Worm (Caenorhabditis elegans) whole organism, mixed stage, embryonic: Measurements from ENCODE around the gene csn-4.

ENCODE experiments used
- M03D4.4 ChIP-seq: sonication (generic microtip); optimal IDR thresholded peaks from 2 replicates; lab custom pipeline; 2017; ENCODE audit warnings: mild to moderate bottlenecking, missing genetic modification characterization, missing compliant biosample characterization
- bed-3 ChIP-seq: fragments of 200-800 bp; sonication (Bioruptor generic); optimal IDR thresholded peaks from 3 replicates; lab custom pipeline; 2018; ENCODE audit warnings: mild to moderate bottlenecking, missing genetic modification characterization, moderate library complexity, missing compliant biosample characterization
- blmp-1 ChIP-seq: fragments of 150-350 bp; optimal IDR thresholded peaks from 2 replicates; lab custom pipeline; 2014; ENCODE audit warnings: missing biosample characterization, missing genetic modification characterization
- ceh-43 ChIP-seq: fragments of 200-800 bp; sonication (Bioruptor generic); optimal IDR thresholded peaks from 2 replicates; lab custom pipeline; 2018; ENCODE audit warnings: mild to moderate bottlenecking, missing genetic modification characterization, moderate library complexity, missing compliant biosample characterization
- ceh-83 ChIP-seq: fragments of 200-800 bp; sonication (Bioruptor generic); optimal IDR thresholded peaks from 2 replicates; lab custom pipeline; 2018; ENCODE audit warnings: mild to moderate bottlenecking, missing genetic modification characterization, missing compliant biosample characterization
- drap-1 ChIP-seq: fragments of 200-800 bp; sonication (Bioruptor generic); optimal IDR thresholded peaks from 3 replicates; lab custom pipeline; 2018; ENCODE audit warnings: mild to moderate bottlenecking, missing genetic modification characterization, missing compliant biosample characterization
- elt-1 ChIP-seq: sonication (generic microtip); optimal IDR thresholded peaks from 2 replicates; lab custom pipeline; 2017; ENCODE audit warnings: missing genetic modification characterization, mild to moderate bottlenecking, missing compliant biosample characterization, antibody characterized with exemption, moderate library complexity, borderline replicate concordance; ENCODE audit not compliant: insufficient read depth
- elt-3 ChIP-seq: fragments of 150-350 bp; optimal IDR thresholded peaks from 2 replicates; lab custom pipeline; 2014; ENCODE audit warnings: missing biosample characterization, missing genetic modification characterization
- flh-1 ChIP-seq: fragments of 200-800 bp; sonication (Bioruptor generic); optimal IDR thresholded peaks from 2 replicates; lab custom pipeline; 2018; ENCODE audit warnings: mild to moderate bottlenecking, missing genetic modification characterization, moderate library complexity, missing compliant biosample characterization
- ham-2 ChIP-seq: fragments of 200-800 bp; sonication (Bioruptor generic); optimal IDR thresholded peaks from 2 replicates; lab custom pipeline; 2018; ENCODE audit warnings: mild to moderate bottlenecking, missing genetic modification characterization, missing compliant biosample characterization
- hlh-1 ChIP-seq: fragments of 150-350 bp; optimal IDR thresholded peaks from 2 replicates; lab custom pipeline; 2014; ENCODE audit warnings: missing biosample characterization, missing genetic modification reagents, missing genetic modification characterization
- lin-13 ChIP-seq: fragments of 150-350 bp; optimal IDR thresholded peaks from 2 replicates; lab custom pipeline; 2014; ENCODE audit warnings: missing biosample characterization, missing genetic modification characterization
- lsy-2 ChIP-seq: fragments of 150-350 bp; optimal IDR thresholded peaks from 2 replicates; lab custom pipeline; 2014; ENCODE audit warnings: missing biosample characterization, missing genetic modification characterization
- mab-5 ChIP-seq: fragments of 150-350 bp; optimal IDR thresholded peaks from 2 replicates; lab custom pipeline; 2014; ENCODE audit warnings: missing biosample characterization, missing genetic modification characterization
- mep-1 ChIP-seq: fragments of 150-350 bp; optimal IDR thresholded peaks from 2 replicates; lab custom pipeline; 2017; ENCODE audit warnings: missing biosample characterization, missing genetic modification reagents, missing genetic modification characterization, inconsistent platforms
- mls-2 ChIP-seq: sonication (generic microtip); optimal IDR thresholded peaks from 2 replicates; lab custom pipeline; 2016; ENCODE audit warnings: mild to moderate bottlenecking, missing genetic modification characterization, moderate library complexity, missing compliant biosample characterization
- nhr-12 ChIP-seq: fragments of 150-350 bp; optimal IDR thresholded peaks from 2 replicates; lab custom pipeline; 2014; ENCODE audit warnings: missing biosample characterization, missing genetic modification characterization
- nhr-2 ChIP-seq: fragments of 150-350 bp; optimal IDR thresholded peaks from 2 replicates; lab custom pipeline; 2014; ENCODE audit warnings: missing biosample characterization, missing genetic modification characterization
- nhr-237 ChIP-seq: fragments of 150-350 bp; optimal IDR thresholded peaks from 2 replicates; lab custom pipeline; 2014; ENCODE audit warnings: missing biosample characterization, missing genetic modification characterization
- nhr-28 ChIP-seq: fragments of 150-350 bp; optimal IDR thresholded peaks from 2 replicates; lab custom pipeline; 2014; ENCODE audit warnings: missing biosample characterization, missing genetic modification characterization
- pha-4 ChIP-seq: fragments of 150-350 bp; optimal IDR thresholded peaks from 2 replicates; lab custom pipeline; 2018; ENCODE audit warnings: missing biosample characterization, missing genetic modification reagents, missing genetic modification characterization
- sem-2 ChIP-seq: fragments of 200-800 bp; sonication (Bioruptor generic); optimal IDR thresholded peaks from 2 replicates; lab custom pipeline; 2018; ENCODE audit warnings: mild to moderate bottlenecking, missing genetic modification characterization, missing compliant biosample characterization
- sptf-1 ChIP-seq: sonication (generic microtip); optimal IDR thresholded peaks from 2 replicates; lab custom pipeline; 2017; ENCODE audit warnings: mild to moderate bottlenecking, missing genetic modification characterization, moderate library complexity, missing compliant biosample characterization
- tbx-8 ChIP-seq: fragments of 200-800 bp; sonication (Bioruptor generic); optimal IDR thresholded peaks from 2 replicates; lab custom pipeline; 2018; ENCODE audit warnings: mild to moderate bottlenecking, missing genetic modification characterization, moderate library complexity, missing compliant biosample characterization
- unc-120 ChIP-seq: sonication (generic microtip); optimal IDR thresholded peaks from 2 replicates; lab custom pipeline; 2017; ENCODE audit warnings: missing genetic modification characterization, missing compliant biosample characterization; ENCODE audit not compliant: poor library complexity, severe bottlenecking
- unc-62 ChIP-seq: fragments of 150-350 bp; optimal IDR thresholded peaks from 2 replicates; lab custom pipeline; 2014; ENCODE audit warnings: missing biosample characterization, missing genetic modification reagents, missing genetic modification characterization
- zip-8 ChIP-seq: fragments of 150-350 bp; optimal IDR thresholded peaks from 2 replicates; lab custom pipeline; 2014; ENCODE audit warnings: missing biosample characterization, missing genetic modification characterization
- ztf-11 ChIP-seq: fragments of 150-350 bp; optimal IDR thresholded peaks from 2 replicates; lab custom pipeline; 2014; ENCODE audit warnings: missing biosample characterization, missing genetic modification characterization

The csn-4 gene

DNA sequence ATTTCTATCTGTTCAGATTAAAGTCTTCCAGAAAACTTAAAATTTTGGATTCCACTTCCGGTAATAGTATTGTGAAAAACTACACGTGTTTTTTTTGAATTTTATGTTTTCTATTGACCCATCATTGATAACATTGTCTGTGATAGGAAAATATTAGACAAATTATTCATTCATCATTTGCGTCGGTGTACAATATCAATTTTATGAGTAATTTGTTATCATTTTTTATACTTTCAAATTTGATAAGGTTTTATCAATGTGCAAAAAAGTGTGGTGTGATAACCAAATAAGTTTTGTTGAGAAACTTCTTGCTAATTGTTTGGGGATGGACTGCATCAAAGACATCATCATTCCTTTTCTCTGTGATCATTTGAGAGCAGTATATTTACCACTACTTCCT is 11.3 kb downstream of the csn-4 start:
- TF ChIP-seq nhr-28 (no peak), elt-3 (no peak), hlh-1 (no peak), ham-2 (GFP tag; lab: Kevin White, UChicago) (no peak), ztf-11 (tag; lab: Kevin White, UChicago) (no peak), M03D4.4 (no peak), mab-5 (tag; lab: Kevin White, UChicago) (no peak), mep-1 (no peak), bed-3 (GFP tag; lab: Kevin White, UChicago) (no peak), drap-1 (GFP tag; lab: Kevin White, UChicago) (no peak), nhr-237 (tag; lab: Kevin White, UChicago) (no peak), ceh-43 (GFP tag; lab: Kevin White, UChicago) (no peak)

DNA sequence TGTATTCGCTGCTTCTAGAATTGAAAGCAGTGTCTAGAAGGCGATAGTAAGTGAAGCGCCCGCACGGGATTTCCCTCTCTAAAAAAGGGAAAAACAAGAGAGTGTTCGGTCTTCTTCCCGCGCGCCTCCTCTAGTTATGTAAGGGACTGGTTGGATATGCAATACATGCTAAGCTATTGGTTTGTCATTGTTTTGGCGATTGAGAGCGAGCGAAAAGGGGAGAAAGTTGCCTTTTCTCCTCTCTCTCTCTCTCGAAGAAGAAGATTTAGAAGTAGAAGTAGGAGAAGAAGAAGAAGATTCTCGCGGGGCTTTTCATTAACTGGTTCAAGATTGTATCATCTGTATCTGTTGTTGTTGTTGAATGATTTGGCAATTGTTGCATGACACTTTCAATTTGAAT is 12.7 kb downstream of the csn-4 start:
- TF ChIP-seq drap-1 (GFP tag; lab: Kevin White, UChicago) (no peak), blmp-1 (peak; percentile 57)

DNA sequence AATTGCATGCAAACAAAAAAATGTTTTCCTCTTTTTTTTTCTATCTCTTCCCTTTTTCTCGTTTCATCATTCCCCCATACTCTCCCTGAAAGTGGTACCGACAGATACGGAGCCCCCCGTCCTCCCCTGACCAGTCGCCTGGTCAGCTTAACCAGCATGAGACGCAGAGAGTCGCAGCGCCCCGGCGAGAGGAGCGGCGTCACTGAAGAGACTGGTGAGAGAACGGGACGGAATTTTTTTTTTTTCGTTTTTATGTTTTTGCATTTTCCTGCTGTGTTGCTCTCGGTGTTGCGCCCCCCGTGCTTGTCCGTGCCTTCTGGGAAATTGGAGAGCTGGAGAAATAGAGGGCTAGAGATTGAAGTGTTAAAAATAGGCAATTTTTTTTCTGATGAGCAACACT is 16.4 kb downstream of the csn-4 start:
- TF ChIP-seq mep-1, result no peak
- no peak for TF ChIP-seq tbx-8 (GFP tag; lab: Kevin White, UChicago)
- TF ChIP-seq lin-13 (tag; lab: Kevin White, UChicago), result no peak
- TF ChIP-seq lsy-2 (tag; lab: Kevin White, UChicago), result no peak
- TF ChIP-seq elt-1 (tag; lab: Kevin White, UChicago), result no peak
- no peak for TF ChIP-seq unc-62 (GFP tag; lab: Kevin White, UChicago)
- TF ChIP-seq mls-2 (tag; lab: Kevin White, UChicago), result no peak
- TF ChIP-seq sptf-1 (tag; lab: Kevin White, UChicago), result no peak
- no peak for TF ChIP-seq flh-1 (GFP tag; lab: Kevin White, UChicago)
- no peak for TF ChIP-seq nhr-237 (tag; lab: Kevin White, UChicago)

DNA sequence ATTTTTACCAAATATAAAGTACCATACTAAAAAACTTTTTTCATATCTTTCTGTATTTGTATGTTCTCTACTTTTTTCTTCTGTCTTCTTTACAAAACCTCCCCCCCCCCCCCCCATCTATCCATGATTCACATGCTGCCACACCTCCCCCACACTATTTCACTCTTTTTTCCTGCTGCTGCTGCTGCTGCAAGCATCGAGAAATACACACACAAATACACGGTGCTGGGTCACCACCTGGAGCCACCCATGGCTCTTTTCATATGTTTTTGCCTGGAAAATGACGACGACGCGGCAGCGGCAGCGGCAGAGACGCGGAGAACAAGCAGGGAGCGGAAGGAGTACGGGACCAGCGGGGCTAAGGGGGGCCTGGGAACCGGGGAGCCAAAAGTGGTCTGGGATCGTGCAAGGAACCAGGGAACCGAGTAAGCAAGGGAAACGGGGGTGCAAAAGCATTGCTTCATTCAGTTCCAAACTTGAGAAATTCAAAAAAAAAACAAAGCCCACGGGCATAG is 18.0 kb downstream of the csn-4 start:
- TF ChIP-seq M03D4.4, result no peak
- TF ChIP-seq zip-8 (tag; lab: Kevin White, UChicago), result no peak
- no peak for TF ChIP-seq nhr-12 (tag; lab: Kevin White, UChicago)
- TF ChIP-seq hlh-1, result no peak
- TF ChIP-seq elt-3, result no peak

DNA sequence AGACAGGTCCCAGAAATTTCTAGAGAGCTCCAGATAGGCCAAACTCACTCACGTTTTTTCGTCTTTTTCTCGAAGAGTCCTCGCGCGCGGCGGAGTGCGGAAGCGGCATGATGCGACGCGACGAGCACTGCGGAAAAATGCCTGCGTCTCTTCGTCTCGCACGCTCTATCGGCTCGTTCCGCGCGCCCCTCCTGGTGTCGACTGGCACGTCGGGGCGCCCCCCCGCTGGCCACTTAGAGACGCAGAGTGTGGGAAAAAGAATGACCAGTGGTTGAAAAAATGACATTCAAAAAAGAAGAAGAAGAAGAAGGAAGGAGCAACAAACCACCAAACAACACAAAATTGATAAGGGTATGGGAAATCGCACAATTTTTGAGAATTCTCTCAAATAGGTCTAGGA is 19.4 kb downstream of the csn-4 start, which contains the start of gene znf-782:
znf-782 (minus strand) TSS at position 96 of the 400 bp plus-strand sequence.
- no peak for TF ChIP-seq nhr-28
- peak; percentile 31 for TF ChIP-seq M03D4.4
- TF ChIP-seq sptf-1 (tag; lab: Kevin White, UChicago), result peak; percentile 51
- TF ChIP-seq bed-3 (GFP tag; lab: Kevin White, UChicago), result no peak
- no peak for TF ChIP-seq mls-2 (tag; lab: Kevin White, UChicago)
- no peak for TF ChIP-seq ceh-83 (GFP tag; lab: Kevin White, UChicago)
- peak; percentile 16 for TF ChIP-seq pha-4 (tag; lab: Kevin White, UChicago)
- TF ChIP-seq nhr-12 (tag; lab: Kevin White, UChicago), result no peak
- TF ChIP-seq elt-1 (tag; lab: Kevin White, UChicago), result no peak

DNA sequence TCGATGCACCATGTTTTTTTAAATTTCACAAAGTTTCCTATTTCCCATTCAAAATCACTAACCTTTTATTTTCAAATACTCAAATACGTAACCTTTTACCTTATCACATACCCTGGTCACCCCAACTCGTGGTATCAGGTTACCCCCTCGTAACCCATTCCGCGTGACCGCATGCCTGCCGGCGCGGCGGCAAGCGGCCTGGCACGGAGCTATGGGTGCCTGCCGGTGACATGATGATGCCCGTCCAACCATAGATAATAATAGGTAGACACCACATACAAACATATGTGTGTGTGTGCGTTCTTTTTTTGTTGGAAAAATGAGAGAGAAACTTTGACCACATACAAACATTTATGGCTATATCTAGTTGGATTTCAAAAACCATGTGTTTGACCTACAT is 21.2 kb downstream of the csn-4 start:
- TF ChIP-seq elt-3, result no peak
- TF ChIP-seq sem-2 (GFP tag; lab: Kevin White, UChicago), result no peak
- TF ChIP-seq ham-2 (GFP tag; lab: Kevin White, UChicago), result no peak
- no peak for TF ChIP-seq pha-4 (tag; lab: Kevin White, UChicago)
- TF ChIP-seq sptf-1 (tag; lab: Kevin White, UChicago), result no peak
- no peak for TF ChIP-seq nhr-12 (tag; lab: Kevin White, UChicago)
- TF ChIP-seq tbx-8 (GFP tag; lab: Kevin White, UChicago), result no peak
- TF ChIP-seq mab-5 (tag; lab: Kevin White, UChicago), result no peak
- TF ChIP-seq mls-2 (tag; lab: Kevin White, UChicago), result no peak
- no peak for TF ChIP-seq lsy-2 (tag; lab: Kevin White, UChicago)
- TF ChIP-seq nhr-2, result no peak
- no peak for TF ChIP-seq unc-120 (tag; lab: Kevin White, UChicago)
